Worm (Caenorhabditis elegans): ENCODE results near the gene alh-2.

DNA sequence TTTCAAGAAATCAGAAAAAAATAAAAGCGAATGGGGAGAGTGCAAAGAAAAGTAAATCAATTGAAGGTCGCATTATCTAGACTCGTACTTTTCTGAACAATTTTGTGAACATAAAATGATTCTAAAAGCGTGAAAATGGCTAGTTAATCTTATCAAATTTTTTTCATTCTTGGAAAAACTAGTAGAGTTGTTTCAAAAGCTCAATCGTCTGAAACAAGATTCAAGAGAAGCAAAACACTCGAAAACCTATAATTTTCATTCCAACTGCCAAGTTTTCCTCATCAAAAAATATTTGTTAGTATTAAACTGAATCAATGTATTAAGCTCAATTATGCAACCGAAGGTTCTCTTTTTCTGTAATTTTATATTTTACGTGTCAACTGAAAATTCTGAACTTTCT lies 4.0 kb downstream of the alh-2 start, which contains the start of gene irld-45:
- no peak for TF ChIP-seq mxl-1 (tag; optimal IDR thresholded peaks at IDR 0.05)
- TF ChIP-seq C17E4.6 (GFP tag; IDR thresholded peaks at IDR 0.05): no peak
- no peak for TF ChIP-seq tbx-9 (tag; optimal IDR thresholded peaks at IDR 0.05; ENCODE audit: borderline replicate concordance)
- no peak for TF ChIP-seq F57C9.4 (tag; optimal IDR thresholded peaks at IDR 0.05)
- no peak for TF ChIP-seq ets-4 (GFP tag; optimal IDR thresholded peaks at IDR 0.05)
- TF ChIP-seq lin-54 (GFP tag; optimal IDR thresholded peaks at IDR 0.05): no peak
- no peak for TF ChIP-seq rec-8 (tag; optimal IDR thresholded peaks at IDR 0.05)

All from whole organism, young adult.